Fruit fly (Drosophila melanogaster): ENCODE measurements around the gene TTLL3A.

Gene TTLL3A

DNA sequence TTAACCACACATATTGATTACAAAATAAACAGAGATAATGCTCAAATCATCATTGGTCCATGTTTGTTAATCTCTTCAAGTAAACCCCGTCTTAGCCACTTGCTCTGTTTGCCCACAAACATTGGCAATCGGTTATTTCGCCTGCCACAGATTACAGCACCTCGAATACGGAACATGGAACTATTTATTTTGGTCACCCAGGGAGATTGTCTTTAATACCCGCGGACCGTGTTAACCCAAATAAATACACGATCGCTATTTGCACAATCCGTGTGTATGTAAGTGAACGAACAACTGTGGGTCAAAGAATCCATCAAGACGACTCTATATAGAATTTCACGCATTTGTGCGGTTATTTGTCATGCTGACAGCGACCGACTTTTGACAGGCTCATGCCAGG lies 39.2 kb downstream of the TTLL3A start (continued):
- no peak for TF ChIP-seq nmo (GFP tag; optimal IDR thresholded peaks at IDR 0.05)
- TF ChIP-seq CG3163 (GFP tag; optimal IDR thresholded peaks at IDR 0.05), result peak; percentile 8
- TF ChIP-seq insv (GFP tag; optimal IDR thresholded peaks at IDR 0.05), result peak in 1 of 2 experiments; percentile 20
- TF ChIP-seq zen (tag; optimal IDR thresholded peaks at IDR 0.05), result peak; percentile 92
- peak; percentile 31 for TF ChIP-seq NK7.1 (GFP tag; optimal IDR thresholded peaks at IDR 0.05)
- TF ChIP-seq CG7745 (tag; optimal IDR thresholded peaks at IDR 0.05), result peak; percentile 74
- peak; percentile 67; the same call in 2 of the 3 replicates for TF ChIP-seq ci (GFP tag; IDR thresholded peaks at IDR 0.05)
- peak; percentile 3 for TF ChIP-seq tio (GFP tag; optimal IDR thresholded peaks at IDR 0.05)
- TF ChIP-seq HLHmδ (GFP tag; optimal IDR thresholded peaks at IDR 0.05), result peak; percentile 2
- peak; percentile 85 for TF ChIP-seq CG9727 (GFP tag; optimal IDR thresholded peaks at IDR 0.05)
- TF ChIP-seq CG7963 (GFP tag; IDR thresholded peaks at IDR 0.05; ENCODE audit: partially characterized antibody), result no peak
- TF ChIP-seq CG3838 (GFP tag; optimal IDR thresholded peaks at IDR 0.05), result no peak
- peak; percentile 36 for TF ChIP-seq chif (GFP tag; optimal IDR thresholded peaks at IDR 0.05)
- TF ChIP-seq slou (GFP tag; optimal IDR thresholded peaks at IDR 0.05), result no peak
- peak; percentile 17 for TF ChIP-seq gcm (GFP tag; optimal IDR thresholded peaks at IDR 0.05)
- no peak for TF ChIP-seq az2 (GFP tag; optimal IDR thresholded peaks at IDR 0.05)
- peak; percentile 70 for TF ChIP-seq CG1603 (tag; optimal IDR thresholded peaks at IDR 0.05)
- TF ChIP-seq maf-S (GFP tag; optimal IDR thresholded peaks at IDR 0.05), result no peak
- TF ChIP-seq CG12942 (GFP tag; optimal IDR thresholded peaks at IDR 0.05), result peak; percentile 12
- peak; percentile 80 for TF ChIP-seq CG2202 (tag; optimal IDR thresholded peaks at IDR 0.05)
- TF ChIP-seq CG7271 (tag; optimal IDR thresholded peaks at IDR 0.05), result peak; percentile 80
- TF ChIP-seq Dref (GFP tag; IDR thresholded peaks at IDR 0.05), result no peak
- no peak for TF ChIP-seq Rx (GFP tag; IDR thresholded peaks at IDR 0.05)
- 0 out of 2 replicates have a peak, but pooled peaks have one; percentile 7 for TF ChIP-seq CG10959 (GFP tag; IDR thresholded peaks at IDR 0.05)
- peak; percentile 30 for TF ChIP-seq run (tag; optimal IDR thresholded peaks at IDR 0.05)
- peak; percentile 8 for TF ChIP-seq CG12391 (tag; optimal IDR thresholded peaks at IDR 0.05)
- peak; percentile 11 for TF ChIP-seq CoRest (tag; optimal IDR thresholded peaks at IDR 0.05)
- TF ChIP-seq gro (GFP tag; optimal IDR thresholded peaks at IDR 0.05), result no peak
- no peak for TF ChIP-seq Ssrp (tag; optimal IDR thresholded peaks at IDR 0.05)
- peak; percentile 19 for TF ChIP-seq CG18619 (GFP tag; optimal IDR thresholded peaks at IDR 0.05)
- peak in 1 of 2 experiments; percentile 49 for TF ChIP-seq Pdp1 (GFP tag; optimal IDR thresholded peaks at IDR 0.05)
- peak; percentile 45 for TF ChIP-seq CG15011 (GFP tag; optimal IDR thresholded peaks at IDR 0.05)
- no peak for TF ChIP-seq E2f2 (GFP tag; IDR thresholded peaks at IDR 0.05)
- TF ChIP-seq her (GFP tag; optimal IDR thresholded peaks at IDR 0.05), result peak; percentile 48
- TF ChIP-seq disco-r (GFP tag; optimal IDR thresholded peaks at IDR 0.05), result no peak
- TF ChIP-seq CG8924 (tag; optimal IDR thresholded peaks at IDR 0.05), result peak; percentile 71
- peak; percentile 34 for TF ChIP-seq Atf3 (GFP tag; optimal IDR thresholded peaks at IDR 0.05)
- TF ChIP-seq Side (GFP tag; optimal IDR thresholded peaks at IDR 0.05), result peak; percentile 40
- TF ChIP-seq gem (tag; optimal IDR thresholded peaks at IDR 0.05), result peak; percentile 55
- TF ChIP-seq CG8281 (tag; optimal IDR thresholded peaks at IDR 0.05), result peak; percentile 9
- no peak for TF ChIP-seq hkb (optimal IDR thresholded peaks at IDR 0.05)
- TF ChIP-seq hkb (GFP tag; IDR thresholded peaks at IDR 0.05), result 0 out of 2 replicates have a peak, but pooled peaks have one; percentile 22
- peak; percentile 93 for TF ChIP-seq Kr (GFP tag; optimal IDR thresholded peaks at IDR 0.05)
- peak; percentile 36 for TF ChIP-seq CG2712 (tag; optimal IDR thresholded peaks at IDR 0.05)
- TF ChIP-seq lilli (GFP tag; optimal IDR thresholded peaks at IDR 0.05), result no peak
- TF ChIP-seq Camta (GFP tag; optimal IDR thresholded peaks at IDR 0.05), result peak; percentile 30
- TF ChIP-seq CG9876 (GFP tag; optimal IDR thresholded peaks at IDR 0.05), result peak; percentile 20
- peak; percentile 11 for TF ChIP-seq CG7839 (tag; optimal IDR thresholded peaks at IDR 0.05)
- TF ChIP-seq prd (optimal IDR thresholded peaks at IDR 0.05), result no peak
- TF ChIP-seq prd (GFP tag; IDR thresholded peaks at IDR 0.05), result peak; percentile 50; the same call in 2 of the 3 replicates
- peak in 1 of 2 experiments; percentile 17 for TF ChIP-seq bsh (GFP tag; optimal IDR thresholded peaks at IDR 0.05)
